Fruit fly (Drosophila melanogaster) Kc167 (cell line): Measurements from ENCODE around the gene CG32440.

Source experiments
- Myc ChIP-seq: fragments of >200 bp; optimal IDR thresholded peaks from 2 replicates; lab custom pipeline; 2017; ENCODE audit warnings: missing external identifiers
- Sin3A ChIP-seq: fragments of >200 bp; optimal IDR thresholded peaks from 2 replicates; lab custom pipeline; 2018; ENCODE audit warnings: missing external identifiers
- h ChIP-seq: fragments of >200 bp; optimal IDR thresholded peaks from 3 replicates; lab custom pipeline; 2018; ENCODE audit warnings: missing external identifiers
- insv ChIP-seq: fragments of >200 bp; optimal IDR thresholded peaks from 3 replicates; lab custom pipeline; 2018; ENCODE audit warnings: missing external identifiers
- psq ChIP-seq: fragments of >200 bp; optimal IDR thresholded peaks from 2 replicates; lab custom pipeline; 2017; ENCODE audit warnings: missing external identifiers
- ttk ChIP-seq: sonication (Bioruptor generic); optimal IDR thresholded peaks from 2 replicates; lab custom pipeline; 2017; ENCODE audit warnings: missing external identifiers

DNA sequence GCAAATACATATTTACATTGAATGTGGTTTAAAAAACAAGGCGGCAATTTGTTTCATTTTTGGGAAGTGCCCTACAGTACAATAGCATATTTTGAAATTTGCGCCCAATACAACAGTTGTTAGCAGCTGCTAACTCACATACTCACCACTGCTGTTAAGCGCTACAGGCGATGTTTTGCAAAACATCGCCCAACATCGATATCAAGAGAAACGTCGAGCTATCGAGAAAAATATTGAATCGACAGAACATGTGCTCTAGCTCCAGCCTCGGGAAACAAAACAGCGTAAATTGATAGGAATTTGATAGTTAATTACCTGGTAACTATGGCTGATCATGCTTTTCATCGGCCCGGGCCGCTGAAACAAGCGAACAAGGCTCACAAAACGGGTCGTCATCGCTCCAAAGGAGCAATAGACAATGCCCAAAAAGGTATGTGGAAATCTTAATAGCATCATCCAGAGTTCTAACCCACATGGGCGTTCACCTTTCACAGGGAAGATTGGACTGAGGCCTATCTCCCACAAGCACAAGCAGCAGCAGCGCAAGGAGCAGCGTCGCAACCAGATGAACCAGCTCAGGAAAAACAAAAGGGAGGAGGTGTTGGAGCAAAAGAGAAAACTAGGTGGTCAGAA lies 24.9 kb upstream of the CG32440 start, which contains the start of gene Tsr1:
- TF ChIP-seq Myc (lab: Kevin White, UChicago) (no peak), ttk (lab: Kevin White, UChicago) (no peak), psq (lab: Kevin White, UChicago) (no peak), h (lab: Kevin White, UChicago) (no peak), Sin3A (lab: Kevin White, UChicago) (no peak), insv (lab: Kevin White, UChicago) (no peak)
